Fruit fly (Drosophila melanogaster) whole organism, embryonic: ENCODE results near the gene CG34268.
A peak's percentile ranks its signal among the peaks of the same experiment; 100 is the strongest.

Experiments used
- Antp ChIP-seq: fragments of 200-800 bp; sonication (Bioruptor generic); optimal IDR thresholded peaks from 3 replicates; lab custom pipeline; 2016; ENCODE audit warnings: missing biosample characterization, missing genetic modification characterization
- CG10979 ChIP-seq: fragments of 200-800 bp; sonication (Bioruptor generic); optimal IDR thresholded peaks from 2 replicates; lab custom pipeline; 2018; ENCODE audit warnings: missing biosample characterization, mild to moderate bottlenecking, missing genetic modification characterization, moderate library complexity
- CG12104 ChIP-seq: fragments of 200-800 bp; sonication (Bioruptor generic); optimal IDR thresholded peaks from 3 replicates; lab custom pipeline; 2016; ENCODE audit warnings: missing biosample characterization, missing genetic modification characterization
- CG1233 ChIP-seq: fragments of 200-800 bp; sonication (Bioruptor generic); optimal IDR thresholded peaks from 4 replicates; lab custom pipeline; 2018; ENCODE audit warnings: missing biosample characterization, mild to moderate bottlenecking, missing genetic modification characterization
- CG12659 ChIP-seq: fragments of 200-800 bp; sonication (Bioruptor generic); optimal IDR thresholded peaks from 3 replicates; lab custom pipeline; 2017; ENCODE audit warnings: mild to moderate bottlenecking, missing biosample characterization, missing genetic modification reagents, missing genetic modification characterization
- CG18619 ChIP-seq: fragments of 200-800 bp; sonication (Bioruptor generic); optimal IDR thresholded peaks from 3 replicates; lab custom pipeline; 2017; ENCODE audit warnings: missing biosample characterization, mild to moderate bottlenecking, missing genetic modification characterization
- CG30020 ChIP-seq: fragments of 200-800 bp; optimal IDR thresholded peaks from 2 replicates; lab custom pipeline; 2019; ENCODE audit warnings: missing biosample characterization, mild to moderate bottlenecking, missing genetic modification characterization, moderate library complexity
- CG31224 ChIP-seq: fragments of 200-800 bp; sonication (Bioruptor generic); IDR thresholded peaks from 2 replicates; pipeline ENCODE4 v1.3.6; 2022; ENCODE audit warnings: missing biosample characterization, missing genetic modification characterization
- CG33557 ChIP-seq: fragments of 200-800 bp; sonication (Bioruptor generic); optimal IDR thresholded peaks from 2 replicates; lab custom pipeline; 2019; ENCODE audit warnings: missing biosample characterization, mild to moderate bottlenecking, missing genetic modification characterization, moderate library complexity
- CG34224 ChIP-seq: fragments of 200-800 bp; sonication (Bioruptor generic); IDR thresholded peaks from 3 replicates; pipeline ENCODE4 v1.3.6; 2022; ENCODE audit warnings: missing biosample characterization, missing genetic modification characterization; ENCODE audit not compliant: partially characterized antibody
- CG7357 ChIP-seq: fragments of 200-800 bp; sonication (Bioruptor generic); IDR thresholded peaks from 3 replicates; pipeline ENCODE4 v1.3.6; 2022; ENCODE audit warnings: missing biosample characterization, missing genetic modification characterization
- CG7839 ChIP-seq: fragments of 200-800 bp; sonication (Bioruptor generic); optimal IDR thresholded peaks from 3 replicates; lab custom pipeline; 2018; ENCODE audit warnings: missing biosample characterization, mild to moderate bottlenecking, missing genetic modification characterization, moderate library complexity
- CG7928 ChIP-seq: fragments of 200-800 bp; sonication (Bioruptor generic); optimal IDR thresholded peaks from 2 replicates; lab custom pipeline; 2017; ENCODE audit warnings: missing biosample characterization, mild to moderate bottlenecking, missing genetic modification characterization
- CG9932 ChIP-seq: fragments of 200-800 bp; sonication (Bioruptor generic); IDR thresholded peaks from 2 replicates; pipeline ENCODE4 v1.3.6; 2022; ENCODE audit warnings: missing biosample characterization, missing genetic modification characterization
- D ChIP-seq, 2 experiments: fragments of 200-800 bp in 1 of 2; fragments of >200 bp in 1 of 2; sonication (Bioruptor generic) in 1 of 2; optimal IDR thresholded peaks; 2 replicates in 1 of 2; 3 replicates in 1 of 2; lab custom pipeline; 2017; ENCODE audit warnings: mild to moderate bottlenecking in 1 of 2, missing biosample characterization in 1 of 2, missing genetic modification characterization in 1 of 2, missing genetic modification reagents in 1 of 2
- E2f2 ChIP-seq: fragments of 200-800 bp; sonication (Bioruptor generic); IDR thresholded peaks from 2 replicates; pipeline ENCODE4 v1.3.6; 2022; ENCODE audit warnings: missing biosample characterization, missing genetic modification characterization
- HmgZ ChIP-seq: fragments of 200-800 bp; sonication (Bioruptor generic); optimal IDR thresholded peaks from 2 replicates; lab custom pipeline; 2018; ENCODE audit warnings: missing biosample characterization, mild to moderate bottlenecking, missing genetic modification characterization
- Mad ChIP-seq: fragments of 200-800 bp; sonication (Bioruptor generic); optimal IDR thresholded peaks from 2 replicates; lab custom pipeline; 2016; ENCODE audit warnings: missing biosample characterization, missing genetic modification characterization
- Mes4 ChIP-seq: fragments of 200-800 bp; sonication (Bioruptor generic); optimal IDR thresholded peaks from 2 replicates; lab custom pipeline; 2016; ENCODE audit warnings: missing biosample characterization, missing genetic modification characterization
- NC2β ChIP-seq: fragments of 200-800 bp; sonication (Bioruptor generic); optimal IDR thresholded peaks from 2 replicates; lab custom pipeline; 2016; ENCODE audit warnings: missing biosample characterization, missing genetic modification characterization
- Oaz ChIP-seq: fragments of 200-800 bp; sonication (Bioruptor generic); IDR thresholded peaks from 2 replicates; pipeline ENCODE4 v1.3.6; 2022; ENCODE audit warnings: missing biosample characterization, missing genetic modification characterization
- Side ChIP-seq: fragments of 200-800 bp; sonication (Bioruptor generic); optimal IDR thresholded peaks from 2 replicates; lab custom pipeline; 2016; ENCODE audit warnings: missing biosample characterization, missing genetic modification characterization
- Sry-δ ChIP-seq: fragments of 200-800 bp; sonication (Bioruptor generic); optimal IDR thresholded peaks from 2 replicates; lab custom pipeline; 2016; ENCODE audit warnings: missing biosample characterization, missing genetic modification characterization
- Usf ChIP-seq: fragments of 200-800 bp; sonication (Bioruptor generic); optimal IDR thresholded peaks from 2 replicates; lab custom pipeline; 2017; ENCODE audit warnings: missing genotype, missing biosample characterization, missing genetic modification characterization
- Xbp1 ChIP-seq: fragments of 200-800 bp; sonication (Bioruptor generic); optimal IDR thresholded peaks from 3 replicates; lab custom pipeline; 2016; ENCODE audit warnings: missing biosample characterization, mild to moderate bottlenecking, missing genetic modification characterization
- aop ChIP-seq: fragments of 200-800 bp; sonication (Bioruptor generic); IDR thresholded peaks from 2 replicates; pipeline ENCODE4 v1.3.6; 2022; ENCODE audit warnings: missing biosample characterization, missing genetic modification characterization
- bcd ChIP-seq: fragments of 200-800 bp; sonication (Bioruptor generic); optimal IDR thresholded peaks from 2 replicates; lab custom pipeline; 2017; ENCODE audit warnings: missing biosample characterization, mild to moderate bottlenecking, missing genetic modification characterization
- bigmax ChIP-seq: fragments of 200-800 bp; sonication (Bioruptor generic); optimal IDR thresholded peaks from 2 replicates; lab custom pipeline; 2018; ENCODE audit warnings: missing biosample characterization, mild to moderate bottlenecking, missing genetic modification characterization
- bowl ChIP-seq: fragments of 200-800 bp; sonication (Bioruptor generic); IDR thresholded peaks from 2 replicates; pipeline ENCODE4 v1.3.6; 2022; ENCODE audit warnings: missing biosample characterization, missing genetic modification characterization
- cas ChIP-seq: fragments of 200-800 bp; sonication (Bioruptor generic); IDR thresholded peaks from 2 replicates; pipeline ENCODE4 v1.3.6; 2022; ENCODE audit warnings: missing biosample characterization, missing genetic modification characterization
- cato ChIP-seq: fragments of 200-800 bp; sonication (Bioruptor generic); optimal IDR thresholded peaks from 2 replicates; lab custom pipeline; 2016; ENCODE audit warnings: missing biosample characterization, missing genetic modification characterization, borderline replicate concordance
- dati ChIP-seq: fragments of 200-800 bp; sonication (Bioruptor generic); IDR thresholded peaks from 2 replicates; pipeline ENCODE4 v1.3.6; 2022; ENCODE audit warnings: missing biosample characterization, missing genetic modification characterization
- fd3F ChIP-seq: fragments of 200-800 bp; sonication (Bioruptor generic); optimal IDR thresholded peaks from 2 replicates; lab custom pipeline; 2018; ENCODE audit warnings: missing biosample characterization, mild to moderate bottlenecking, missing genetic modification characterization, moderate library complexity
- fd64A ChIP-seq: fragments of 200-800 bp; sonication (Bioruptor generic); optimal IDR thresholded peaks from 3 replicates; lab custom pipeline; 2018; ENCODE audit warnings: missing biosample characterization, mild to moderate bottlenecking, missing genetic modification characterization
- fru ChIP-seq: fragments of >200 bp; optimal IDR thresholded peaks from 2 replicates; lab custom pipeline; 2017
- inv ChIP-seq: fragments of 200-800 bp; sonication (Bioruptor generic); IDR thresholded peaks from 2 replicates; pipeline ENCODE4 v1.3.6; 2022; ENCODE audit warnings: missing biosample characterization, missing genetic modification characterization; ENCODE audit not compliant: partially characterized antibody
- jumu ChIP-seq: fragments of 200-800 bp; sonication (Bioruptor generic); optimal IDR thresholded peaks from 3 replicates; lab custom pipeline; 2016; ENCODE audit warnings: missing biosample characterization, missing genetic modification characterization
- kah ChIP-seq: fragments of 200-800 bp; sonication (Bioruptor generic); optimal IDR thresholded peaks from 2 replicates; lab custom pipeline; 2018; ENCODE audit warnings: missing biosample characterization, mild to moderate bottlenecking, missing genetic modification characterization
- mirr ChIP-seq: fragments of 200-800 bp; sonication (Bioruptor generic); optimal IDR thresholded peaks from 3 replicates; lab custom pipeline; 2018; ENCODE audit warnings: missing biosample characterization, mild to moderate bottlenecking, missing genetic modification characterization
- nerfin-2 ChIP-seq: fragments of 200-800 bp; sonication (Bioruptor generic); IDR thresholded peaks from 2 replicates; pipeline ENCODE4 v1.3.6; 2022; ENCODE audit warnings: missing biosample characterization, missing genetic modification characterization; ENCODE audit not compliant: partially characterized antibody
- otp ChIP-seq: fragments of 200-800 bp; sonication (Bioruptor generic); IDR thresholded peaks from 3 replicates; pipeline ENCODE4, ENCODE4 v1.3.6; 2022; ENCODE audit warnings: missing biosample characterization, missing genetic modification characterization
- pan ChIP-seq, 4 experiments: fragments of >200 bp in 3 of 4; fragments of 200-800 bp in 1 of 4; sonication (Bioruptor generic) in 1 of 4; optimal IDR thresholded peaks in 3 of 4; IDR thresholded peaks in 1 of 4; 2 replicates each; pipeline versions ENCODE4 v1.3.6 to Lab custom; 2017 to 2022; ENCODE audit warnings: missing biosample characterization in 2 of 4, missing genetic modification characterization in 2 of 4, mixed read lengths in 1 of 4
- row ChIP-seq: fragments of 200-800 bp; sonication (Bioruptor generic); IDR thresholded peaks from 3 replicates; pipeline ENCODE4 v1.3.6; 2022; ENCODE audit warnings: missing biosample characterization, missing genetic modification characterization
- sens-2 ChIP-seq: fragments of 200-800 bp; sonication (Bioruptor generic); IDR thresholded peaks from 2 replicates; pipeline ENCODE4 v1.3.6; 2022; ENCODE audit warnings: missing biosample characterization, missing genetic modification characterization
- sima ChIP-seq: fragments of 200-800 bp; sonication (Bioruptor generic); optimal IDR thresholded peaks from 2 replicates; lab custom pipeline; 2016; ENCODE audit warnings: missing biosample characterization, missing genetic modification characterization
- sna ChIP-seq: fragments of 200-800 bp; sonication (Bioruptor generic); IDR thresholded peaks from 2 replicates; pipeline ENCODE4 v1.3.6; 2022; ENCODE audit warnings: missing biosample characterization, missing genetic modification characterization; ENCODE audit not compliant: partially characterized antibody
- tgo ChIP-seq: fragments of 200-800 bp; sonication (Bioruptor generic); IDR thresholded peaks from 3 replicates; pipeline ENCODE4 v1.3.6; 2022; ENCODE audit warnings: missing biosample characterization, missing genetic modification characterization
- unpg ChIP-seq: fragments of 200-800 bp; sonication (Bioruptor generic); optimal IDR thresholded peaks from 3 replicates; lab custom pipeline; 2018; ENCODE audit warnings: missing biosample characterization, mild to moderate bottlenecking, missing genetic modification characterization, moderate library complexity
- zf30C ChIP-seq: fragments of 200-800 bp; sonication (Bioruptor generic); optimal IDR thresholded peaks from 3 replicates; lab custom pipeline; 2018; ENCODE audit warnings: missing biosample characterization, mild to moderate bottlenecking, missing genetic modification characterization

Gene CG34268

DNA sequence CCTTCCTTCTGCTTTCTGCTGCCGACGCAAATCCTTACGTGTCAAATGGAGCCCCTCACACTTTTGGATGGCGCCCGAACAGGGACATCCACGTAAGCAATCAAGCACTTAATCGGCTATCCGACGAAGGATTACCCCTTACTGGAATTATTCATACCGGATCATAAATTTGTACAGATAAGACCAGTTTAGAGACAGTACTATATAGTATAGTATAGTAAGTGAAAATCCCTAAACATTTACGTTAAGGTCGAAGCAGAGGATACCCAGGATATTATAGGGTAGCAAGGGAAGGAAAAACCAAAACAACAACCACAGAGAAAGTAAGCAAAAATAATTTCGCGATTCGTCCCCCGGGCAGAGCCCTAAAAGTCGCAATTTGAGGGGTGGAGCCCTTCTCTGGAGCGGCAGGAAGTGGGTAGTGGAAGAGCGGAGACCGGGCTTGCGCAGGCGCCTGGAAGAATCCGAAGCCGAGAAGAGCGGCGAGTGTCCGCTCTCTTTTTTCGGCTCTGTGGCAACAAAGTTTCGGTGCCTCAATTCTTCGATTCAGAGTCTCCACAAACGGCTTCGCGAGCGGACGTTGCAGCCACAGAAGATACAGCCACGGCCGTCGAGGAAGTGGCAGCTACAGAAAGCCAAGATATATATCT lies 44.9 kb downstream of the CG34268 start (continued):
- TF ChIP-seq Sry-δ (GFP tag; lab: Kevin White, UChicago) (peak; percentile 17), fd64A (GFP tag; lab: Kevin White, UChicago) (no peak), bigmax (GFP tag; lab: Kevin White, UChicago) (no peak), CG12104 (GFP tag; lab: Kevin White, UChicago) (peak; percentile 29), CG9932 (peak; percentile 84), fd3F (GFP tag; lab: Kevin White, UChicago) (peak; percentile 51), Usf (no peak), CG1233 (GFP tag; lab: Kevin White, UChicago) (peak; percentile 6), CG33557 (GFP tag; lab: Kevin White, UChicago) (no peak), Side (GFP tag; lab: Kevin White, UChicago) (peak; percentile 60), mirr (GFP tag; lab: Kevin White, UChicago) (peak; percentile 19), CG30020 (no peak), cas (GFP tag; lab: Robert Waterston, UW) (peak; percentile 59; the same call in 1 of the 2 replicates), NC2β (GFP tag; lab: Kevin White, UChicago) (peak; percentile 14), Mes4 (GFP tag; lab: Kevin White, UChicago) (no peak), sna (GFP tag; lab: Robert Waterston, UW) (no peak), CG10979 (tag; lab: Kevin White, UChicago) (peak; percentile 25), Xbp1 (GFP tag; lab: Kevin White, UChicago) (peak; percentile 74), D (optimal IDR thresholded peaks at IDR 0.05; lab: Kevin White, UChicago) (no peak), D (GFP tag; optimal IDR thresholded peaks at IDR 0.05; lab: Kevin White, UChicago) (no peak), CG31224 (peak; percentile 50), HmgZ (peak; percentile 76), tgo (GFP tag; lab: Robert Waterston, UW) (peak; percentile 58; the same call in 2 of the 3 replicates), fru (lab: Kevin White, UChicago) (no peak), CG7839 (tag; lab: Kevin White, UChicago) (peak; percentile 81), inv (no peak), pan (optimal IDR thresholded peaks at IDR 0.05; lab: Kevin White, UChicago) (no peak), pan (GFP tag; optimal IDR thresholded peaks at IDR 0.05 in 1 of 2, IDR thresholded peaks at IDR 0.05 in 1 of 2) (peak in 1 of 2 experiments; percentile 80), Mad (GFP tag; lab: Kevin White, UChicago) (peak; percentile 57), CG34224 (GFP tag; lab: Robert Waterston, UW) (no peak), zf30C (no peak), Antp (GFP tag; lab: Kevin White, UChicago) (peak; percentile 59), CG12659 (GFP tag; lab: Kevin White, UChicago) (peak; percentile 50), CG7928 (GFP tag; lab: Kevin White, UChicago) (no peak), bowl (GFP tag; lab: Robert Waterston, UW) (no peak), bcd (GFP tag; lab: Kevin White, UChicago) (peak; percentile 64), kah (GFP tag; lab: Kevin White, UChicago) (no peak), CG18619 (peak; percentile 44), sens-2 (GFP tag; lab: Robert Waterston, UW) (no peak), nerfin-2 (GFP tag; lab: Robert Waterston, UW) (no peak), unpg (GFP tag; lab: Kevin White, UChicago) (peak; percentile 58), cato (GFP tag; lab: Kevin White, UChicago) (no peak), otp (0 out of 3 replicates have a peak, but pooled peaks have one; percentile 14), Oaz (GFP tag; lab: Robert Waterston, UW) (no peak), aop (no peak), E2f2 (GFP tag; lab: Robert Waterston, UW) (peak; percentile 31), row (GFP tag; lab: Robert Waterston, UW) (peak; percentile 84), sima (GFP tag; lab: Kevin White, UChicago) (peak; percentile 6), jumu (GFP tag; lab: Kevin White, UChicago) (peak; percentile 48), CG7357 (GFP tag; lab: Robert Waterston, UW) (0 out of 3 replicates have a peak, but pooled peaks have one; percentile 38), dati (GFP tag; lab: Robert Waterston, UW) (no peak)
